Worm (Caenorhabditis elegans) whole organism, midembryonic: ENCODE data around the gene ZK622.5.

ENCODE experiments used
- T22C8.4 ChIP-seq: fragments of 200-800 bp; sonication (Bioruptor generic); IDR thresholded peaks from 2 replicates; pipeline ENCODE4 v1.3.6; 2022; ENCODE audit warnings: missing genetic modification characterization, missing compliant biosample characterization
- cog-1 ChIP-seq: sonication (generic microtip); optimal IDR thresholded peaks from 2 replicates; lab custom pipeline; 2016; ENCODE audit warnings: missing genetic modification characterization, missing compliant biosample characterization
- flt-1 ChIP-seq: fragments of 200-800 bp; sonication (Bioruptor generic); IDR thresholded peaks from 2 replicates; pipeline ENCODE4 v1.3.6; 2022; ENCODE audit warnings: missing genetic modification characterization, missing compliant biosample characterization
- klf-2 ChIP-seq: fragments of 200-800 bp; sonication (Bioruptor generic); conservative IDR thresholded peaks from 2 replicates; pipeline ENCODE4 v1.3.6; 2022; ENCODE audit warnings: missing genetic modification reagents, missing genetic modification characterization, missing compliant biosample characterization
- med-1 ChIP-seq: sonication (generic microtip); optimal IDR thresholded peaks from 2 replicates; lab custom pipeline; 2017; ENCODE audit warnings: missing genetic modification characterization, mild to moderate bottlenecking, missing compliant biosample characterization, antibody characterized with exemption, missing genetic modification reagents; ENCODE audit not compliant: insufficient read depth
- ref-1 ChIP-seq: fragments of 200-800 bp; sonication (Bioruptor generic); conservative IDR thresholded peaks from 2 replicates; pipeline ENCODE4 v1.3.6; 2022; ENCODE audit warnings: missing genetic modification reagents, missing genetic modification characterization, missing compliant biosample characterization
- tab-1 ChIP-seq: fragments of 200-800 bp; sonication (Bioruptor generic); IDR thresholded peaks from 2 replicates; pipeline ENCODE4 v1.3.6; 2022; ENCODE audit warnings: missing genetic modification characterization, missing compliant biosample characterization
- ztf-23 ChIP-seq: fragments of 200-800 bp; sonication (Bioruptor generic); IDR thresholded peaks from 2 replicates; pipeline ENCODE4 v1.3.6; 2022; ENCODE audit warnings: missing genetic modification reagents, missing genetic modification characterization, missing compliant biosample characterization
- ztf-29 ChIP-seq: fragments of 200-800 bp; sonication (Bioruptor generic); IDR thresholded peaks from 2 replicates; pipeline ENCODE4 v1.3.6; 2022; ENCODE audit warnings: missing genetic modification reagents, missing genetic modification characterization, missing compliant biosample characterization

ce11 chrII:5276736-5277135 lies 12.5 kb upstream of the ZK622.5 start:
- TF ChIP-seq flt-1 (GFP tag; lab: Robert Waterston, UW) (no peak), klf-2 (GFP tag; lab: Robert Waterston, UW) (no peak), ztf-23 (no peak), med-1 (GFP tag; lab: Kevin White, UChicago) (no peak), ztf-29 (GFP tag; lab: Robert Waterston, UW) (no peak), tab-1 (GFP tag; lab: Robert Waterston, UW) (no peak), ref-1 (no peak), T22C8.4 (GFP tag; lab: Robert Waterston, UW) (no peak), cog-1 (no peak)
